Fruit fly (Drosophila melanogaster) whole organism, embryonic: Measurements from ENCODE around the gene CycG.

ENCODE experiments used
- Abd-B ChIP-seq: fragments of 200-800 bp; sonication (Bioruptor generic); optimal IDR thresholded peaks from 2 replicates; lab custom pipeline; 2018; ENCODE audit warnings: missing biosample characterization, mild to moderate bottlenecking, missing genetic modification characterization, moderate library complexity
- Atf-2 ChIP-seq: fragments of 200-800 bp; sonication (Bioruptor generic); optimal IDR thresholded peaks from 2 replicates; lab custom pipeline; 2016; ENCODE audit warnings: missing biosample characterization, missing genetic modification characterization
- B-H2 ChIP-seq: fragments of 200-800 bp; sonication (Bioruptor generic); optimal IDR thresholded peaks from 2 replicates; lab custom pipeline; 2018; ENCODE audit warnings: missing biosample characterization, mild to moderate bottlenecking, missing genetic modification characterization
- CG11560 ChIP-seq: fragments of 200-800 bp; sonication (Bioruptor generic); IDR thresholded peaks from 3 replicates; pipeline ENCODE4 v1.3.6; 2022; ENCODE audit warnings: missing biosample characterization, missing genetic modification characterization
- CG12299 ChIP-seq: fragments of 200-800 bp; sonication (Bioruptor generic); optimal IDR thresholded peaks from 2 replicates; lab custom pipeline; 2018; ENCODE audit warnings: missing biosample characterization, mild to moderate bottlenecking, missing genetic modification characterization
- CG14667 ChIP-seq: fragments of 200-800 bp; sonication (Bioruptor generic); IDR thresholded peaks from 2 replicates; pipeline ENCODE4 v1.3.6; 2022; ENCODE audit warnings: missing biosample characterization, missing genetic modification characterization
- CG15479 ChIP-seq: fragments of 200-800 bp; sonication (Bioruptor generic); optimal IDR thresholded peaks from 3 replicates; lab custom pipeline; 2019; ENCODE audit warnings: missing biosample characterization, mild to moderate bottlenecking, missing genetic modification characterization, moderate library complexity
- CG1647 ChIP-seq: fragments of 200-800 bp; sonication (Bioruptor generic); optimal IDR thresholded peaks from 3 replicates; lab custom pipeline; 2016; ENCODE audit warnings: missing biosample characterization, missing genetic modification characterization
- CG16779 ChIP-seq: fragments of 200-800 bp; sonication (Bioruptor generic); IDR thresholded peaks from 2 replicates; pipeline ENCODE4 v1.3.6; 2022; ENCODE audit warnings: missing biosample characterization, missing genetic modification characterization
- CG16813 ChIP-seq: fragments of 200-800 bp; sonication (Bioruptor generic); IDR thresholded peaks from 3 replicates; pipeline ENCODE4 v1.3.6; 2022; ENCODE audit warnings: missing biosample characterization, missing genetic modification characterization; ENCODE audit not compliant: partially characterized antibody
- CG17359 ChIP-seq: fragments of 200-800 bp; sonication (Bioruptor generic); optimal IDR thresholded peaks from 3 replicates; lab custom pipeline; 2018; ENCODE audit warnings: missing biosample characterization, mild to moderate bottlenecking, missing genetic modification characterization, moderate library complexity
- CG18599 ChIP-seq: fragments of 200-800 bp; sonication (Bioruptor generic); optimal IDR thresholded peaks from 3 replicates; lab custom pipeline; 2017; ENCODE audit warnings: missing biosample characterization, missing genetic modification characterization, mild to moderate bottlenecking, moderate library complexity, missing genetic modification reagents
- CG2120 ChIP-seq: fragments of 200-800 bp; sonication (Bioruptor generic); optimal IDR thresholded peaks from 3 replicates; lab custom pipeline; 2016; ENCODE audit warnings: missing biosample characterization, missing genetic modification characterization
- CG31365 ChIP-seq: fragments of 200-800 bp; sonication (Bioruptor generic); optimal IDR thresholded peaks from 2 replicates; lab custom pipeline; 2018; ENCODE audit warnings: missing biosample characterization, mild to moderate bottlenecking, missing genetic modification characterization
- CG34376 ChIP-seq: fragments of 200-800 bp; sonication (Bioruptor generic); optimal IDR thresholded peaks from 2 replicates; lab custom pipeline; 2018; ENCODE audit warnings: missing biosample characterization, mild to moderate bottlenecking, missing genetic modification characterization
- CG4854 ChIP-seq: fragments of 200-800 bp; sonication (Bioruptor generic); optimal IDR thresholded peaks from 2 replicates; lab custom pipeline; 2016; ENCODE audit warnings: missing biosample characterization, missing genetic modification characterization, inconsistent platforms
- CG5180 ChIP-seq: fragments of 200-800 bp; sonication (Bioruptor generic); optimal IDR thresholded peaks from 3 replicates; lab custom pipeline; 2017; ENCODE audit warnings: missing biosample characterization, missing genetic modification characterization, mild to moderate bottlenecking, moderate library complexity, missing genetic modification reagents
- CG6175 ChIP-seq: fragments of 200-800 bp; sonication (Bioruptor generic); IDR thresholded peaks from 3 replicates; pipeline ENCODE4 v1.3.6; 2022; ENCODE audit warnings: missing biosample characterization, missing genetic modification characterization
- CG6654 ChIP-seq: fragments of 200-800 bp; sonication (Bioruptor generic); optimal IDR thresholded peaks from 2 replicates; lab custom pipeline; 2017; ENCODE audit warnings: missing biosample characterization, mild to moderate bottlenecking, missing genetic modification characterization
- CG7372 ChIP-seq: fragments of 200-800 bp; sonication (Bioruptor generic); IDR thresholded peaks from 2 replicates; pipeline ENCODE4 v1.3.6; 2022; ENCODE audit warnings: missing biosample characterization, missing genetic modification characterization
- CG7745 ChIP-seq: fragments of 200-800 bp; sonication (Bioruptor generic); optimal IDR thresholded peaks from 2 replicates; lab custom pipeline; 2018; ENCODE audit warnings: missing biosample characterization, mild to moderate bottlenecking, missing genetic modification characterization, moderate library complexity
- CG9609 ChIP-seq: fragments of 200-800 bp; sonication (Bioruptor generic); optimal IDR thresholded peaks from 3 replicates; lab custom pipeline; 2016; ENCODE audit warnings: missing biosample characterization, missing genetic modification characterization
- CG9817 ChIP-seq: fragments of 200-800 bp; sonication (Bioruptor generic); optimal IDR thresholded peaks from 2 replicates; lab custom pipeline; 2018; ENCODE audit warnings: missing biosample characterization, mild to moderate bottlenecking, missing genetic modification characterization, moderate library complexity
- CoRest ChIP-seq: fragments of 200-800 bp; sonication (Bioruptor generic); optimal IDR thresholded peaks from 3 replicates; lab custom pipeline; 2018; ENCODE audit warnings: missing biosample characterization, mild to moderate bottlenecking, missing genetic modification characterization, moderate library complexity
- Dfd ChIP-seq, 2 experiments: fragments of >200 bp; optimal IDR thresholded peaks; 2 replicates each; lab custom pipeline; 2017; ENCODE audit warnings: missing biosample characterization in 2 of 2, missing genetic modification characterization in 2 of 2
- Elba2 ChIP-seq: fragments of 200-800 bp; sonication (Bioruptor generic); optimal IDR thresholded peaks from 3 replicates; lab custom pipeline; 2016; ENCODE audit warnings: missing biosample characterization, missing genetic modification characterization
- HLH4C ChIP-seq: fragments of 200-800 bp; sonication (Bioruptor generic); IDR thresholded peaks from 3 replicates; pipeline ENCODE4 v1.3.6; 2022; ENCODE audit warnings: missing biosample characterization, missing genetic modification characterization; ENCODE audit not compliant: partially characterized antibody
- Hey ChIP-seq: fragments of 200-800 bp; sonication (Bioruptor generic); optimal IDR thresholded peaks from 3 replicates; lab custom pipeline; 2018; ENCODE audit warnings: missing biosample characterization, mild to moderate bottlenecking, missing genetic modification characterization
- Hr51 ChIP-seq, 2 experiments: fragments of 200-800 bp; sonication (Bioruptor generic); optimal IDR thresholded peaks; 2 replicates in 1 of 2; 3 replicates in 1 of 2; lab custom pipeline; 2016 to 2018; ENCODE audit warnings: missing biosample characterization in 2 of 2, missing genetic modification characterization in 2 of 2, mild to moderate bottlenecking in 1 of 2, moderate library complexity in 1 of 2
- Lim3 ChIP-seq: fragments of 200-800 bp; sonication (Bioruptor generic); IDR thresholded peaks from 2 replicates; pipeline ENCODE4 v1.3.6; 2022; ENCODE audit warnings: missing biosample characterization, missing genetic modification characterization
- Myb ChIP-seq: fragments of 200-800 bp; sonication (Bioruptor generic); optimal IDR thresholded peaks from 2 replicates; lab custom pipeline; 2016; ENCODE audit warnings: missing biosample characterization, missing genetic modification characterization
- Ptx1 ChIP-seq: fragments of 200-800 bp; sonication (Bioruptor generic); IDR thresholded peaks from 2 replicates; pipeline ENCODE4 v1.3.6; 2022; ENCODE audit warnings: missing biosample characterization, missing genetic modification characterization
- Tbp ChIP-seq: fragments of >200 bp; optimal IDR thresholded peaks from 2 replicates; lab custom pipeline; 2018; ENCODE audit warnings: missing biosample characterization, missing genetic modification characterization
- ac ChIP-seq: fragments of 200-800 bp; sonication (Bioruptor generic); optimal IDR thresholded peaks from 3 replicates; lab custom pipeline; 2017; ENCODE audit warnings: missing biosample characterization, mild to moderate bottlenecking, missing genetic modification characterization
- ash1 ChIP-seq: fragments of 200-800 bp; sonication (Bioruptor generic); optimal IDR thresholded peaks from 2 replicates; lab custom pipeline; 2018; ENCODE audit warnings: missing biosample characterization, mild to moderate bottlenecking, missing genetic modification characterization
- dmrt99B ChIP-seq: fragments of 200-800 bp; sonication (Bioruptor generic); optimal IDR thresholded peaks from 2 replicates; lab custom pipeline; 2018; ENCODE audit warnings: missing biosample characterization, mild to moderate bottlenecking, missing genetic modification characterization, moderate library complexity
- en ChIP-seq: fragments of 200-800 bp; sonication (Bioruptor generic); optimal IDR thresholded peaks from 2 replicates; lab custom pipeline; 2016; ENCODE audit warnings: missing biosample characterization, missing genetic modification characterization
- ftz-f1 ChIP-seq: fragments of 200-800 bp; sonication (Bioruptor generic); optimal IDR thresholded peaks from 2 replicates; lab custom pipeline; 2016; ENCODE audit warnings: missing biosample characterization, missing genetic modification characterization
- fu2 ChIP-seq: fragments of 200-800 bp; sonication (Bioruptor generic); optimal IDR thresholded peaks from 2 replicates; lab custom pipeline; 2016; ENCODE audit warnings: missing biosample characterization, missing genetic modification characterization
- h ChIP-seq: fragments of >200 bp; optimal IDR thresholded peaks from 2 replicates; lab custom pipeline; 2017
- ind ChIP-seq: fragments of 200-800 bp; sonication (Bioruptor generic); optimal IDR thresholded peaks from 3 replicates; lab custom pipeline; 2016; ENCODE audit warnings: missing biosample characterization, missing genetic modification characterization
- ken ChIP-seq: fragments of 200-800 bp; sonication (Bioruptor generic); IDR thresholded peaks from 3 replicates; pipeline ENCODE4 v1.3.6; 2022; ENCODE audit warnings: missing biosample characterization, missing genetic modification characterization
- luna ChIP-seq: fragments of 200-800 bp; sonication (Bioruptor generic); optimal IDR thresholded peaks from 2 replicates; lab custom pipeline; 2016; ENCODE audit warnings: missing biosample characterization, missing genetic modification characterization
- mirr ChIP-seq: fragments of 200-800 bp; sonication (Bioruptor generic); optimal IDR thresholded peaks from 3 replicates; lab custom pipeline; 2018; ENCODE audit warnings: missing biosample characterization, mild to moderate bottlenecking, missing genetic modification characterization
- nerfin-1 ChIP-seq: fragments of 200-800 bp; sonication (Bioruptor generic); optimal IDR thresholded peaks from 3 replicates; lab custom pipeline; 2019; ENCODE audit warnings: missing biosample characterization, mild to moderate bottlenecking, missing genetic modification characterization, moderate library complexity
- sens ChIP-seq: fragments of 200-800 bp; sonication (Bioruptor generic); peaks from one replicate; lab custom pipeline; 2016; ENCODE audit warnings: missing biosample characterization, missing genetic modification characterization
- tgo ChIP-seq: fragments of 200-800 bp; sonication (Bioruptor generic); IDR thresholded peaks from 3 replicates; pipeline ENCODE4 v1.3.6; 2022; ENCODE audit warnings: missing biosample characterization, missing genetic modification characterization
- tup ChIP-seq: fragments of 200-800 bp; sonication (Bioruptor generic); optimal IDR thresholded peaks from 2 replicates; lab custom pipeline; 2016; ENCODE audit warnings: missing biosample characterization, mild to moderate bottlenecking, missing genetic modification characterization, moderate library complexity
- unc-4 ChIP-seq: fragments of 200-800 bp; sonication (Bioruptor generic); IDR thresholded peaks from 2 replicates; pipeline ENCODE4 v1.3.6; 2022; ENCODE audit warnings: missing biosample characterization, missing genetic modification characterization; ENCODE audit not compliant: partially characterized antibody
- yki ChIP-seq: fragments of >200 bp; optimal IDR thresholded peaks from 3 replicates; lab custom pipeline; 2018
- zfh2 ChIP-seq: fragments of 200-800 bp; sonication (Bioruptor generic); optimal IDR thresholded peaks from 2 replicates; lab custom pipeline; 2016; ENCODE audit warnings: missing biosample characterization, missing genetic modification characterization

CycG gene

dm6 chr3R:31609413-31610054 lies 2.9 kb downstream of the CycG start (continued):
- TF ChIP-seq CG16779, result no peak
- TF ChIP-seq CG12299 (tag; lab: Kevin White, UChicago), result peak; percentile 70
- no peak for TF ChIP-seq CG6654 (GFP tag; lab: Kevin White, UChicago)
- TF ChIP-seq CG7372 (GFP tag; lab: Robert Waterston, UW), result no peak
- TF ChIP-seq CG9609 (GFP tag; lab: Kevin White, UChicago), result no peak
- no peak for TF ChIP-seq en (GFP tag; lab: Kevin White, UChicago)
- TF ChIP-seq ken (GFP tag; lab: Robert Waterston, UW), result no peak
- TF ChIP-seq nerfin-1 (tag; lab: Kevin White, UChicago), result no peak
- no peak for TF ChIP-seq CG17359 (tag; lab: Kevin White, UChicago)
- peak; percentile 39 for TF ChIP-seq CG2120 (GFP tag; lab: Kevin White, UChicago)
- no peak for TF ChIP-seq Ptx1 (GFP tag; lab: Robert Waterston, UW)
- peak; percentile 27 for TF ChIP-seq ash1
- TF ChIP-seq Myb (GFP tag; lab: Kevin White, UChicago), result peak; percentile 20
- TF ChIP-seq Hr51 (GFP tag; optimal IDR thresholded peaks at IDR 0.05; lab: Kevin White, UChicago), result no peak
- peak; percentile 72 for TF ChIP-seq B-H2 (GFP tag; lab: Kevin White, UChicago)
- no peak for TF ChIP-seq CG11560 (tag; lab: Robert Waterston, UW)
- TF ChIP-seq Atf-2 (GFP tag; lab: Kevin White, UChicago), result peak; percentile 10
- peak; percentile 70 for TF ChIP-seq mirr (GFP tag; lab: Kevin White, UChicago)
- TF ChIP-seq ind (GFP tag; lab: Kevin White, UChicago), result no peak
- no peak for TF ChIP-seq Hey (tag; lab: Kevin White, UChicago)
- TF ChIP-seq CG34376 (GFP tag; lab: Kevin White, UChicago), result peak; percentile 70
- TF ChIP-seq unc-4 (GFP tag; lab: Robert Waterston, UW), result no peak
- TF ChIP-seq Abd-B, result no peak
- peak; percentile 57 for TF ChIP-seq Tbp
- no peak for TF ChIP-seq Lim3 (GFP tag; lab: Robert Waterston, UW)
- TF ChIP-seq fu2 (GFP tag; lab: Kevin White, UChicago), result no peak
- TF ChIP-seq CG15479 (GFP tag; lab: Kevin White, UChicago), result no peak
- TF ChIP-seq CG6175 (GFP tag; lab: Robert Waterston, UW), result no peak
- TF ChIP-seq zfh2 (GFP tag; lab: Kevin White, UChicago), result peak; percentile 27
- TF ChIP-seq ac, result no peak
- peak; percentile 41 for TF ChIP-seq sens
- peak; percentile 5 for TF ChIP-seq CG1647
- TF ChIP-seq Dfd (GFP tag; optimal IDR thresholded peaks at IDR 0.05; lab: Kevin White, UChicago), result no peak
- TF ChIP-seq yki (lab: Kevin White, UChicago), result no peak
- TF ChIP-seq CG16813 (GFP tag; lab: Robert Waterston, UW), result no peak
- TF ChIP-seq tgo, result no peak
- no peak for TF ChIP-seq tup (GFP tag; lab: Kevin White, UChicago)
- TF ChIP-seq CG14667 (GFP tag; lab: Robert Waterston, UW), result no peak
- TF ChIP-seq CG7745 (tag; lab: Kevin White, UChicago), result peak; percentile 22
- TF ChIP-seq HLH4C (GFP tag; lab: Robert Waterston, UW), result no peak
- TF ChIP-seq CoRest (tag; lab: Kevin White, UChicago), result peak; percentile 5
- peak; percentile 58 for TF ChIP-seq CG18599
- peak; percentile 15 for TF ChIP-seq CG4854 (GFP tag; lab: Kevin White, UChicago)
- TF ChIP-seq luna (GFP tag; lab: Kevin White, UChicago), result no peak
- TF ChIP-seq CG5180 (GFP tag; lab: Kevin White, UChicago), result no peak
- TF ChIP-seq CG31365 (tag; lab: Kevin White, UChicago), result no peak
- peak; percentile 23 for TF ChIP-seq Elba2 (GFP tag; lab: Kevin White, UChicago)
- peak; percentile 14 for TF ChIP-seq CG9817 (tag; lab: Kevin White, UChicago)
- peak; percentile 7 for TF ChIP-seq dmrt99B (tag; lab: Kevin White, UChicago)
- TF ChIP-seq ftz-f1 (GFP tag; lab: Kevin White, UChicago), result peak; percentile 18
- no peak for TF ChIP-seq h (lab: Kevin White, UChicago)
